Fruit fly (Drosophila melanogaster): ENCODE measurements around the gene CG8028.

CG8028 gene

DNA sequence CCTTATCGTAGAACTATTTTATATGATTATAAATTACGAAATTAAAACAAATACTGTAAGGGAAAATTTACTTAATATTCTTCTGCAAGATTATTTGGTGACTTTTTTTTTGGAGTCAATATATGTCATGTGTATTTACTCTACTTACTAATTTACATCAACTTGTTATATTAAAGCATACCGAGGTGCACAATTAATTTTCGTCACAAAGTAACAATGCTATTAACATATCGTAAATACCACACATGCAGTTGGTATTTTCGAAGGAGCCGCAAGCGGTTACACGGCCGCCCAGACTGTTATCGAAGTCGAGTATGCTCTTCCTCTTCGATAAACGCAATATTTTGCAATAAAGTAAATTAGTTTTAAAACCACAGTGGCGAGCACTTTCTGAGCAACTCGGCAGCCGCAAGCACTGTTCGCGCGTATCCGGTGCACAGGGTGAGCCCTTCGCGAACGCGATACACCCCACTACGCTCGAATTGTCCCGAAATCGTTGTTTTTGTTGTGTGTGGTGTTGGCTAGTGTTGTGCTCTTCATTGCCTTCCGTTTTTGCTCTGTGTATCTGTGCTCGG, 18.5 kb downstream of the CG8028 start, which contains the start of gene Vav (continued):
- no peak for TF ChIP-seq CG17612 (GFP tag; IDR thresholded peaks at IDR 0.05)
- no peak for TF ChIP-seq yki (optimal IDR thresholded peaks at IDR 0.05)
- no peak for TF ChIP-seq CG6272 (GFP tag; IDR thresholded peaks at IDR 0.05)
- TF ChIP-seq Adf1 (GFP tag; IDR thresholded peaks at IDR 0.05), result no peak
- no peak for TF ChIP-seq Sin3A (optimal IDR thresholded peaks at IDR 0.05)
- TF ChIP-seq pan (optimal IDR thresholded peaks at IDR 0.05), result no peak
- TF ChIP-seq pan (GFP tag; optimal IDR thresholded peaks at IDR 0.05 in 1 of 2, IDR thresholded peaks at IDR 0.05 in 1 of 2), result peak in 1 of 2 experiments; percentile 37
- TF ChIP-seq CG6683 (GFP tag; optimal IDR thresholded peaks at IDR 0.05), result no peak
- TF ChIP-seq maf-S (GFP tag; optimal IDR thresholded peaks at IDR 0.05), result no peak
- no peak for TF ChIP-seq Gug (GFP tag; IDR thresholded peaks at IDR 0.05)
- no peak for TF ChIP-seq Poxn (GFP tag; IDR thresholded peaks at IDR 0.05)
- TF ChIP-seq Med (GFP tag), result peak; percentile 65
- no peak for TF ChIP-seq CG6689 (GFP tag; IDR thresholded peaks at IDR 0.05)
- peak; percentile 40; the same call in 1 of the 2 replicates for TF ChIP-seq ato (GFP tag; IDR thresholded peaks at IDR 0.05; ENCODE audit: partially characterized antibody)
- TF ChIP-seq bigmax (GFP tag; optimal IDR thresholded peaks at IDR 0.05), result no peak
- peak; percentile 3 for TF ChIP-seq HmgZ (tag; optimal IDR thresholded peaks at IDR 0.05)
- no peak for TF ChIP-seq ac (GFP tag; optimal IDR thresholded peaks at IDR 0.05)
- no peak for TF ChIP-seq chm (GFP tag; IDR thresholded peaks at IDR 0.05)
- TF ChIP-seq Aef1 (GFP tag; IDR thresholded peaks at IDR 0.05), result no peak
- no peak for TF ChIP-seq CG31224 (GFP tag; IDR thresholded peaks at IDR 0.05)
- TF ChIP-seq CG31365 (tag; optimal IDR thresholded peaks at IDR 0.05), result no peak
- no peak for TF ChIP-seq croc (GFP tag; conservative IDR thresholded peaks at IDR 0.05)
- no peak for TF ChIP-seq aop (GFP tag; IDR thresholded peaks at IDR 0.05)
- no peak for TF ChIP-seq CG3995 (GFP tag; optimal IDR thresholded peaks at IDR 0.05)
- no peak for TF ChIP-seq pum (GFP tag; optimal IDR thresholded peaks at IDR 0.05)
- no peak for TF ChIP-seq wdn (GFP tag; IDR thresholded peaks at IDR 0.05)
- no peak for TF ChIP-seq sima (GFP tag; optimal IDR thresholded peaks at IDR 0.05)
- TF ChIP-seq unc-4 (GFP tag; IDR thresholded peaks at IDR 0.05; ENCODE audit: partially characterized antibody), result no peak
- TF ChIP-seq tna (GFP tag; IDR thresholded peaks at IDR 0.05; ENCODE audit: partially characterized antibody), result peak; percentile 50; the same call in 1 of the 2 replicates
- TF ChIP-seq gce (GFP tag; IDR thresholded peaks at IDR 0.05), result no peak
- TF ChIP-seq Max (GFP tag; optimal IDR thresholded peaks at IDR 0.05), result no peak
- TF ChIP-seq ro (GFP tag; IDR thresholded peaks at IDR 0.05), result no peak
- TF ChIP-seq Awh (GFP tag; IDR thresholded peaks at IDR 0.05), result no peak
- peak; percentile 50; the same call in 1 of the 2 replicates for TF ChIP-seq Bgb (GFP tag; IDR thresholded peaks at IDR 0.05; ENCODE audit: partially characterized antibody)
- TF ChIP-seq pita (GFP tag; optimal IDR thresholded peaks at IDR 0.05), result no peak
- TF ChIP-seq Pdp1 (GFP tag; optimal IDR thresholded peaks at IDR 0.05), result no peak
- TF ChIP-seq CG31441 (GFP tag; IDR thresholded peaks at IDR 0.05), result no peak
- no peak for TF ChIP-seq gcm2 (GFP tag; optimal IDR thresholded peaks at IDR 0.05)
- no peak for TF ChIP-seq slou (GFP tag; optimal IDR thresholded peaks at IDR 0.05)
- no peak for TF ChIP-seq B-H2 (GFP tag; optimal IDR thresholded peaks at IDR 0.05)
- TF ChIP-seq Lhr (GFP tag; optimal IDR thresholded peaks at IDR 0.05), result no peak
- TF ChIP-seq Ada2b (GFP tag; IDR thresholded peaks at IDR 0.05), result no peak
- TF ChIP-seq rib (GFP tag; IDR thresholded peaks at IDR 0.05), result no peak
- TF ChIP-seq lab (GFP tag; optimal IDR thresholded peaks at IDR 0.05), result no peak
- TF ChIP-seq MTF-1 (GFP tag; optimal IDR thresholded peaks at IDR 0.05; ENCODE audit: borderline replicate concordance), result peak; percentile 34
- TF ChIP-seq CG11504 (tag; optimal IDR thresholded peaks at IDR 0.05), result no peak
- TF ChIP-seq HmgD (GFP tag; optimal IDR thresholded peaks at IDR 0.05), result no peak
- no peak for TF ChIP-seq B-H1 (GFP tag; IDR thresholded peaks at IDR 0.05)
- no peak for TF ChIP-seq gsb-n (tag; optimal IDR thresholded peaks at IDR 0.05)
- no peak for TF ChIP-seq Oaz (GFP tag; IDR thresholded peaks at IDR 0.05)
- TF ChIP-seq CG1832 (GFP tag; optimal IDR thresholded peaks at IDR 0.05), result no peak
- TF ChIP-seq Ets65A (GFP tag), result no peak
- TF ChIP-seq gro (GFP tag; optimal IDR thresholded peaks at IDR 0.05), result no peak
